Fruit fly (Drosophila melanogaster) whole organism, adult: ENCODE results near the gene CG33270.

Source experiments
- Crg-1 ChIP-seq: fragments of 200-800 bp; sonication (Bioruptor generic); optimal IDR thresholded peaks from 2 replicates; lab custom pipeline; 2016; ENCODE audit warnings: missing biosample characterization, missing genetic modification characterization
- cic ChIP-seq: fragments of 200-800 bp; sonication (Bioruptor generic); optimal IDR thresholded peaks from 2 replicates; lab custom pipeline; 2017; ENCODE audit warnings: missing biosample characterization, mild to moderate bottlenecking, missing genetic modification characterization, moderate library complexity

dm6 chr3L:11578847-11579246 is 424 bp upstream of the CG33270 start:
- TF ChIP-seq cic (no peak), Crg-1 (GFP tag; lab: Kevin White, UChicago) (no peak)
